Worm (Caenorhabditis elegans) whole organism, L1 larva: ENCODE data around the gene decr-1.1.

ENCODE experiments used
- C04F5.9 ChIP-seq: sonication (generic microtip); optimal IDR thresholded peaks from 2 replicates; lab custom pipeline; 2016; ENCODE audit warnings: missing genetic modification characterization, missing compliant biosample characterization
- C16A3.4 ChIP-seq: fragments of 150-350 bp; optimal IDR thresholded peaks from 2 replicates; lab custom pipeline; 2014; ENCODE audit warnings: missing biosample characterization, missing genetic modification characterization
- Y116A8C.19 ChIP-seq: sonication (generic microtip); optimal IDR thresholded peaks from 2 replicates; lab custom pipeline; 2016; ENCODE audit warnings: missing compliant biosample characterization, missing genetic modification characterization, borderline replicate concordance
- aha-1 ChIP-seq: fragments of 150-350 bp; optimal IDR thresholded peaks from 2 replicates; lab custom pipeline; 2014; ENCODE audit warnings: missing biosample characterization, missing genetic modification characterization
- blmp-1 ChIP-seq: fragments of 150-350 bp; optimal IDR thresholded peaks from 2 replicates; lab custom pipeline; 2014; ENCODE audit warnings: missing biosample characterization, missing genetic modification characterization
- ceh-63 ChIP-seq: fragments of 200-800 bp; sonication (Bioruptor generic); optimal IDR thresholded peaks from 2 replicates; lab custom pipeline; 2018; ENCODE audit warnings: mild to moderate bottlenecking, missing genetic modification characterization, missing compliant biosample characterization
- ceh-8 ChIP-seq: fragments of 200-800 bp; sonication (Bioruptor generic); optimal IDR thresholded peaks from 2 replicates; lab custom pipeline; 2018; ENCODE audit warnings: mild to moderate bottlenecking, missing genetic modification characterization, moderate library complexity, missing compliant biosample characterization
- ceh-82 ChIP-seq, 3 experiments: fragments of 150-350 bp in 1 of 3; sonication (generic microtip) in 2 of 3; optimal IDR thresholded peaks; 2 replicates each; lab custom pipeline; 2014 to 2017; ENCODE audit warnings: missing biosample characterization in 3 of 3, missing genetic modification characterization in 3 of 3
- efl-1 ChIP-seq, 4 experiments: fragments of 150-350 bp; optimal IDR thresholded peaks in 3 of 4; peaks in 1 of 4; 1 replicate in 1 of 4; 2 replicates in 3 of 4; lab custom pipeline; 2014; ENCODE audit warnings: missing biosample characterization in 2 of 4, missing genetic modification characterization in 2 of 4, missing genetic modification reagents in 2 of 4
- egl-13 ChIP-seq: sonication (generic microtip); optimal IDR thresholded peaks from 2 replicates; lab custom pipeline; 2016; ENCODE audit warnings: missing genotype, missing genetic modification reagents, missing genetic modification characterization, missing compliant biosample characterization
- egl-27 ChIP-seq, 2 experiments: fragments of 150-350 bp in 1 of 2; sonication (generic microtip); optimal IDR thresholded peaks; 3 replicates each; lab custom pipeline; 2017 to 2018; ENCODE audit warnings: missing biosample characterization in 2 of 2, missing genetic modification characterization in 2 of 2, missing genetic modification reagents in 2 of 2
- elt-2 ChIP-seq: sonication (generic microtip); optimal IDR thresholded peaks from 2 replicates; lab custom pipeline; 2016; ENCODE audit warnings: missing genetic modification characterization, mild to moderate bottlenecking, inconsistent platforms, missing compliant biosample characterization, missing genetic modification reagents
- elt-3 ChIP-seq, 6 experiments: fragments of 150-350 bp in 1 of 6; sonication (generic microtip); optimal IDR thresholded peaks; 2 replicates each; lab custom pipeline; 2017 to 2018; ENCODE audit warnings: missing biosample characterization in 6 of 6, missing genetic modification characterization in 6 of 6, inconsistent platforms in 1 of 6
- fkh-10 ChIP-seq: sonication (generic microtip); optimal IDR thresholded peaks from 2 replicates; lab custom pipeline; 2017; ENCODE audit warnings: missing biosample characterization, missing genetic modification reagents, missing genetic modification characterization
- fos-1 ChIP-seq: fragments of 150-350 bp; optimal IDR thresholded peaks from 2 replicates; lab custom pipeline; 2014; ENCODE audit warnings: missing biosample characterization, missing genetic modification characterization
- lin-15B ChIP-seq: fragments of 150-350 bp; sonication (generic microtip); optimal IDR thresholded peaks from 3 replicates; lab custom pipeline; 2014; ENCODE audit warnings: missing biosample characterization, missing genetic modification characterization
- lin-35 ChIP-seq, 2 experiments: fragments of 150-350 bp; optimal IDR thresholded peaks; 2 replicates each; lab custom pipeline; 2014; ENCODE audit warnings: missing biosample characterization in 2 of 2, missing genetic modification characterization in 2 of 2, missing genetic modification reagents in 2 of 2
- lin-39 ChIP-seq: fragments of 150-350 bp; optimal IDR thresholded peaks from 2 replicates; lab custom pipeline; 2014; ENCODE audit warnings: missing biosample characterization, missing genetic modification reagents, missing genetic modification characterization
- lir-3 ChIP-seq: sonication (generic microtip); optimal IDR thresholded peaks from 2 replicates; lab custom pipeline; 2016; ENCODE audit warnings: mild to moderate bottlenecking, missing genetic modification characterization, moderate library complexity, missing compliant biosample characterization; ENCODE audit not compliant: poor library complexity
- lsy-2 ChIP-seq, 2 experiments: fragments of 150-350 bp; optimal IDR thresholded peaks; 2 replicates each; lab custom pipeline; 2014; ENCODE audit warnings: missing biosample characterization in 2 of 2, missing genetic modification characterization in 2 of 2
- mdl-1 ChIP-seq, 2 experiments: fragments of 150-350 bp; optimal IDR thresholded peaks; 2 replicates each; lab custom pipeline; 2014 to 2017; ENCODE audit warnings: missing biosample characterization in 2 of 2, missing genetic modification characterization in 2 of 2, inconsistent platforms in 1 of 2
- nhr-12 ChIP-seq: sonication (generic microtip); optimal IDR thresholded peaks from 2 replicates; lab custom pipeline; 2017; ENCODE audit warnings: missing biosample characterization, missing genetic modification characterization
- nhr-19 ChIP-seq: fragments of 200-800 bp; sonication (Bioruptor generic); conservative IDR thresholded peaks from 2 replicates; pipeline ENCODE4 v1.3.6; 2022; ENCODE audit warnings: missing genetic modification characterization, missing compliant biosample characterization
- nhr-20 ChIP-seq: sonication (generic microtip); optimal IDR thresholded peaks from 2 replicates; lab custom pipeline; 2016; ENCODE audit warnings: mild to moderate bottlenecking, missing genetic modification characterization, missing compliant biosample characterization
- nhr-47 ChIP-seq: sonication (generic microtip); optimal IDR thresholded peaks from 2 replicates; lab custom pipeline; 2016; ENCODE audit warnings: mild to moderate bottlenecking, missing genetic modification characterization, moderate library complexity, missing compliant biosample characterization
- nhr-71 ChIP-seq: sonication (generic microtip); optimal IDR thresholded peaks from 2 replicates; lab custom pipeline; 2016; ENCODE audit warnings: mild to moderate bottlenecking, missing genetic modification characterization, moderate library complexity, missing compliant biosample characterization
- pax-3 ChIP-seq: fragments of 200-800 bp; sonication (Bioruptor generic); optimal IDR thresholded peaks from 2 replicates; lab custom pipeline; 2018; ENCODE audit warnings: mild to moderate bottlenecking, missing genetic modification characterization, moderate library complexity, missing compliant biosample characterization
- pqm-1 ChIP-seq: sonication (generic microtip); optimal IDR thresholded peaks from 3 replicates; lab custom pipeline; 2017; ENCODE audit warnings: missing biosample characterization, missing genetic modification characterization
- rnt-1 ChIP-seq: sonication (generic microtip); optimal IDR thresholded peaks from 2 replicates; lab custom pipeline; 2016; ENCODE audit warnings: mild to moderate bottlenecking, missing genetic modification characterization, moderate library complexity, missing compliant biosample characterization
- skn-1 ChIP-seq: fragments of 150-350 bp; optimal IDR thresholded peaks from 2 replicates; lab custom pipeline; 2014; ENCODE audit warnings: missing biosample characterization, missing genetic modification characterization
- snu-23 ChIP-seq: sonication (generic microtip); optimal IDR thresholded peaks from 2 replicates; lab custom pipeline; 2016; ENCODE audit warnings: missing genetic modification characterization, missing compliant biosample characterization
- tlp-1 ChIP-seq: fragments of 150-350 bp; optimal IDR thresholded peaks from 2 replicates; lab custom pipeline; 2014; ENCODE audit warnings: missing biosample characterization, missing genetic modification characterization
- unc-86 ChIP-seq: sonication (generic microtip); optimal IDR thresholded peaks from 2 replicates; lab custom pipeline; 2016; ENCODE audit warnings: missing genetic modification characterization, missing compliant biosample characterization
- zag-1 ChIP-seq: fragments of 150-350 bp; optimal IDR thresholded peaks from 2 replicates; lab custom pipeline; 2014; ENCODE audit warnings: missing biosample characterization, missing genetic modification characterization
- ztf-4 ChIP-seq: fragments of 150-350 bp; optimal IDR thresholded peaks from 2 replicates; lab custom pipeline; 2014; ENCODE audit warnings: missing biosample characterization, missing genetic modification characterization

Gene decr-1.1

ce11 chrV:13782190-13782589, at the start of gene decr-1.1:
TSS of gene decr-1.1 (plus strand) at chrV:13782399.
- TF ChIP-seq snu-23 (GFP tag; lab: Kevin White, UChicago) (peak; percentile 10), nhr-20 (peak; percentile 75), nhr-71 (tag; lab: Kevin White, UChicago) (peak; percentile 40), pax-3 (tag; lab: Kevin White, UChicago) (no peak), lin-35 (GFP tag; optimal IDR thresholded peaks at IDR 0.05; lab: Kevin White, UChicago) (peak in 1 of 2 experiments; percentile 49), ceh-8 (GFP tag; lab: Kevin White, UChicago) (no peak), nhr-12 (no peak), skn-1 (tag; lab: Kevin White, UChicago) (no peak), rnt-1 (peak; percentile 11)

ce11 chrV:13736147-13736546, 46.1 kb upstream of the decr-1.1 start, which contains the start of gene F35E12.6:
TSS of gene F35E12.6 (minus strand) at chrV:13736247.
- TF ChIP-seq elt-2 (tag; lab: Kevin White, UChicago) = peak; percentile 37
- no peak for TF ChIP-seq C16A3.4 (tag; lab: Kevin White, UChicago)

- no peak for TF ChIP-seq mdl-1 (tag; optimal IDR thresholded peaks at IDR 0.05; lab: Kevin White, UChicago)
- no peak for TF ChIP-seq pqm-1
- TF ChIP-seq nhr-19 = no peak
- TF ChIP-seq fos-1 (tag; lab: Kevin White, UChicago) = no peak
- no peak for TF ChIP-seq lir-3 (tag; lab: Kevin White, UChicago)
- TF ChIP-seq ceh-63 (GFP tag; lab: Kevin White, UChicago) = no peak
- no peak for TF ChIP-seq egl-13 (tag; lab: Kevin White, UChicago)
- no peak for TF ChIP-seq unc-86 (tag; lab: Kevin White, UChicago)
- no peak for TF ChIP-seq zag-1 (tag; lab: Kevin White, UChicago)
- TF ChIP-seq ceh-82 (tag; optimal IDR thresholded peaks at IDR 0.05; lab: Kevin White, UChicago) = no peak
- TF ChIP-seq, all 84 proteins: peak for 0
These were observed 43.8 kb upstream of the decr-1.1 start, which contains the start of gene irg-5 for ce11 chrV:13738374-13738773. TSS of gene irg-5 (minus strand) at chrV:13738474.

DNA sequence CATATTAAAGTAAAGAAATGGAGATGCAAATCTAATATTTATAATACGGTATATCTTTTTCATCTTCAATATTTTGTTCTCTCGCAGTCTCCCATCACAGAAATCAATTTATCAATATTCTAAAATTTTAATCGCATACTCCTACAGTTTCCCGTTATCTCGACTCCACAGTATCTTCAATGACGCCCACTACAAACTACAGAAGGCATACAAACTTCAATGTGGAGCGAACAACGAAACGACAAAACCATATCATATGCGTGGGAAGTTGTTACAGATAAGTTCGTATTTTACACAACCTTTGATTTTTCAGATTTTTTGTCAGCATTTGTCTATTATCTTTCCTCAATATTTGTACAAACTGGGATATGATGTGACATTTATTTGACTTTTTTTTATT, 42.3 kb upstream of the decr-1.1 start:
- peak; percentile 3 for TF ChIP-seq pax-3 (tag; lab: Kevin White, UChicago)
- no peak for TF ChIP-seq blmp-1
- peak; percentile 21 for TF ChIP-seq nhr-20
- no peak for TF ChIP-seq lin-39 (tag; lab: Kevin White, UChicago)
- no peak for TF ChIP-seq ceh-8 (GFP tag; lab: Kevin White, UChicago)
- no peak for TF ChIP-seq aha-1
- TF ChIP-seq elt-3 (tag; optimal IDR thresholded peaks at IDR 0.05; lab: Kevin White, UChicago) = no peak
- TF ChIP-seq efl-1 (optimal IDR thresholded peaks at IDR 0.05; lab: Kevin White, UChicago) = no peak
- peak in 1 of 2 experiments; percentile 3 for TF ChIP-seq efl-1 (GFP tag; optimal IDR thresholded peaks at IDR 0.05 in 1 of 2; lab: Kevin White, UChicago)
- no peak for TF ChIP-seq Y116A8C.19 (tag; lab: Kevin White, UChicago)
- no peak for TF ChIP-seq egl-27 (tag; optimal IDR thresholded peaks at IDR 0.05; lab: Kevin White, UChicago)
- TF ChIP-seq lin-15B (tag; lab: Kevin White, UChicago) = no peak
- no peak for TF ChIP-seq C16A3.4 (tag; lab: Kevin White, UChicago)
- no peak for TF ChIP-seq tlp-1 (tag; lab: Kevin White, UChicago)
- no peak for TF ChIP-seq fkh-10
- no peak for TF ChIP-seq C04F5.9 (tag; lab: Kevin White, UChicago)
- no peak for TF ChIP-seq skn-1 (tag; lab: Kevin White, UChicago)
- no peak for TF ChIP-seq ztf-4 (tag; lab: Kevin White, UChicago)
- TF ChIP-seq elt-2 (tag; lab: Kevin White, UChicago) = peak; percentile 67
- no peak for TF ChIP-seq lsy-2 (tag; optimal IDR thresholded peaks at IDR 0.05; lab: Kevin White, UChicago)
- no peak for TF ChIP-seq nhr-47
- TF ChIP-seq lin-35 (GFP tag; optimal IDR thresholded peaks at IDR 0.05; lab: Kevin White, UChicago) = no peak
